Worm (Caenorhabditis elegans): ENCODE measurements around the gene rilp-1.

The rilp-1 gene

ce11 chrIII:3634158-3634557 lies 1.8 kb upstream of the rilp-1 start:
- TF ChIP-seq nhr-25 (tag; optimal IDR thresholded peaks at IDR 0.05) (no peak), lin-39 (tag; optimal IDR thresholded peaks at IDR 0.05) (no peak), sma-3 (GFP tag; optimal IDR thresholded peaks at IDR 0.05) (no peak), dmd-4 (tag; optimal IDR thresholded peaks at IDR 0.05) (no peak), aly-2 (tag; optimal IDR thresholded peaks at IDR 0.05) (no peak), unc-55 (GFP tag; optimal IDR thresholded peaks at IDR 0.05) (no peak), lsy-2 (tag; optimal IDR thresholded peaks at IDR 0.05) (no peak), nhr-23 (tag; optimal IDR thresholded peaks at IDR 0.05) (no peak), nhr-10 (tag; optimal IDR thresholded peaks at IDR 0.05) (no peak), peb-1 (tag; optimal IDR thresholded peaks at IDR 0.05) (no peak), nhr-77 (tag; optimal IDR thresholded peaks at IDR 0.05) (no peak), lin-13 (GFP tag; optimal IDR thresholded peaks at IDR 0.05) (no peak), unc-39 (tag; optimal IDR thresholded peaks at IDR 0.05) (no peak), nhr-21 (tag; optimal IDR thresholded peaks at IDR 0.05) (no peak), sma-9 (GFP tag; optimal IDR thresholded peaks at IDR 0.05) (no peak), sma-9 (tag; optimal IDR thresholded peaks at IDR 0.05) (no peak), Y55F3AM.14 (GFP tag; optimal IDR thresholded peaks at IDR 0.05) (no peak), R02D3.7 (tag; optimal IDR thresholded peaks at IDR 0.05) (no peak)

- TF ChIP-seq F13H6.1 (tag; optimal IDR thresholded peaks at IDR 0.05) (no peak), alr-1 (tag; optimal IDR thresholded peaks at IDR 0.05) (no peak), ama-1 (optimal IDR thresholded peaks at IDR 0.05) (no peak), gmeb-1 (tag; optimal IDR thresholded peaks at IDR 0.05) (no peak), sma-3 (GFP tag; optimal IDR thresholded peaks at IDR 0.05) (no peak), nhr-21 (tag; optimal IDR thresholded peaks at IDR 0.05) (no peak), unc-39 (tag; optimal IDR thresholded peaks at IDR 0.05) (no peak), nhr-6 (tag; optimal IDR thresholded peaks at IDR 0.05) (no peak), mbf-1 (tag; optimal IDR thresholded peaks at IDR 0.05) (no peak), sma-9 (GFP tag; optimal IDR thresholded peaks at IDR 0.05) (no peak), sma-9 (tag; optimal IDR thresholded peaks at IDR 0.05) (no peak), crh-2 (tag; optimal IDR thresholded peaks at IDR 0.05) (no peak), nhr-129 (tag; optimal IDR thresholded peaks at IDR 0.05) (no peak), egl-27 (tag; optimal IDR thresholded peaks at IDR 0.05) (no peak)
Measured at ce11 chrIII:3634873-3635272, 1.1 kb upstream of the rilp-1 start.

ce11 chrIII:3637251-3637989 lies 1.5 kb downstream of the rilp-1 start:
- TF ChIP-seq lsy-2 (tag; optimal IDR thresholded peaks at IDR 0.05) (no peak), zag-1 (tag; optimal IDR thresholded peaks at IDR 0.05) (no peak), nhr-129 (tag; optimal IDR thresholded peaks at IDR 0.05) (peak; percentile 51), nhr-6 (tag; optimal IDR thresholded peaks at IDR 0.05) (no peak)

ce11 chrIII:3643602-3644001 lies 7.7 kb downstream of the rilp-1 start:
- TF ChIP-seq sma-9 (GFP tag; optimal IDR thresholded peaks at IDR 0.05) (no peak), sma-9 (tag; optimal IDR thresholded peaks at IDR 0.05) (no peak), nhr-21 (tag; optimal IDR thresholded peaks at IDR 0.05) (no peak), unc-55 (GFP tag; optimal IDR thresholded peaks at IDR 0.05) (no peak), lin-11 (tag; optimal IDR thresholded peaks at IDR 0.05) (no peak), nhr-237 (tag; optimal IDR thresholded peaks at IDR 0.05) (no peak), mab-5 (tag; optimal IDR thresholded peaks at IDR 0.05) (no peak), alr-1 (tag; optimal IDR thresholded peaks at IDR 0.05) (no peak)

ce11 chrIII:3644075-3644474 lies 8.1 kb downstream of the rilp-1 start, which contains the start of gene unc-93:
Gene unc-93 (plus strand): TSS chrIII:3644375.
- TF ChIP-seq crh-2 (tag; optimal IDR thresholded peaks at IDR 0.05) (no peak), dmd-4 (tag; optimal IDR thresholded peaks at IDR 0.05) (no peak), mab-5 (tag; optimal IDR thresholded peaks at IDR 0.05) (no peak), egl-27 (tag; optimal IDR thresholded peaks at IDR 0.05) (no peak), ztf-11 (tag; optimal IDR thresholded peaks at IDR 0.05) (no peak), elt-1 (tag; optimal IDR thresholded peaks at IDR 0.05) (no peak), sem-4 (tag; optimal IDR thresholded peaks at IDR 0.05) (no peak), nhr-25 (tag; optimal IDR thresholded peaks at IDR 0.05) (no peak), ceh-16 (tag; optimal IDR thresholded peaks at IDR 0.05) (no peak), nhr-12 (tag; optimal IDR thresholded peaks at IDR 0.05) (no peak), nhr-21 (tag; optimal IDR thresholded peaks at IDR 0.05) (no peak), mbf-1 (tag; optimal IDR thresholded peaks at IDR 0.05) (no peak), alr-1 (tag; optimal IDR thresholded peaks at IDR 0.05) (no peak), R02D3.7 (tag; optimal IDR thresholded peaks at IDR 0.05) (no peak), nhr-10 (tag; optimal IDR thresholded peaks at IDR 0.05) (no peak), skn-1 (tag; optimal IDR thresholded peaks at IDR 0.05) (no peak), fos-1 (tag; optimal IDR thresholded peaks at IDR 0.05) (no peak), ceh-82 (tag; optimal IDR thresholded peaks at IDR 0.05) (no peak), elt-3 (tag; optimal IDR thresholded peaks at IDR 0.05) (no peak)

All from whole organism, L2 larva.